Worm (Caenorhabditis elegans) whole organism, L2 larva: ENCODE data around the gene ZK380.4.

Experiments used
- C34F6.9 ChIP-seq: fragments of 150-350 bp; optimal IDR thresholded peaks from 2 replicates; lab custom pipeline; 2014; ENCODE audit warnings: missing biosample characterization, missing genetic modification characterization
- F13H6.1 ChIP-seq: sonication (generic microtip); optimal IDR thresholded peaks from 2 replicates; lab custom pipeline; 2016; ENCODE audit warnings: missing genetic modification characterization, missing compliant biosample characterization
- R02D3.7 ChIP-seq: fragments of 150-350 bp; optimal IDR thresholded peaks from 2 replicates; lab custom pipeline; 2014; ENCODE audit warnings: missing biosample characterization, missing genetic modification characterization
- Y55F3AM.14 ChIP-seq: fragments of 200-800 bp; sonication (Bioruptor generic); optimal IDR thresholded peaks from 2 replicates; lab custom pipeline; 2018; ENCODE audit warnings: mild to moderate bottlenecking, missing genetic modification characterization, missing compliant biosample characterization
- ZK546.5 ChIP-seq: sonication (generic microtip); optimal IDR thresholded peaks from 2 replicates; lab custom pipeline; 2017; ENCODE audit warnings: missing biosample characterization, missing genetic modification characterization
- alr-1 ChIP-seq: fragments of 150-350 bp; optimal IDR thresholded peaks from 2 replicates; lab custom pipeline; 2014; ENCODE audit warnings: missing biosample characterization, missing genetic modification characterization
- aly-2 ChIP-seq: fragments of 150-350 bp; optimal IDR thresholded peaks from 2 replicates; lab custom pipeline; 2014; ENCODE audit warnings: missing biosample characterization, missing genetic modification characterization
- ama-1 ChIP-seq: fragments of 150-350 bp; optimal IDR thresholded peaks from 2 replicates; lab custom pipeline; 2018; ENCODE audit warnings: inconsistent platforms
- blmp-1 ChIP-seq: sonication (generic microtip); optimal IDR thresholded peaks from 2 replicates; lab custom pipeline; 2017; ENCODE audit warnings: missing genetic modification characterization, mild to moderate bottlenecking, missing compliant biosample characterization, antibody characterized with exemption, moderate library complexity; ENCODE audit not compliant: insufficient read depth
- ceh-16 ChIP-seq: fragments of 150-350 bp; optimal IDR thresholded peaks from 2 replicates; lab custom pipeline; 2014; ENCODE audit warnings: missing biosample characterization, missing genetic modification characterization
- ceh-82 ChIP-seq: fragments of 150-350 bp; optimal IDR thresholded peaks from 2 replicates; lab custom pipeline; 2014; ENCODE audit warnings: missing biosample characterization, missing genetic modification characterization
- crh-2 ChIP-seq: sonication (generic microtip); optimal IDR thresholded peaks from 2 replicates; lab custom pipeline; 2017; ENCODE audit warnings: missing biosample characterization, missing genetic modification characterization
- dmd-4 ChIP-seq: sonication (generic microtip); optimal IDR thresholded peaks from 2 replicates; lab custom pipeline; 2017; ENCODE audit warnings: missing biosample characterization, missing genetic modification characterization
- egl-27 ChIP-seq: sonication (generic microtip); optimal IDR thresholded peaks from 3 replicates; lab custom pipeline; 2017; ENCODE audit warnings: missing biosample characterization, missing genetic modification reagents, missing genetic modification characterization
- elt-1 ChIP-seq: fragments of 150-350 bp; optimal IDR thresholded peaks from 2 replicates; lab custom pipeline; 2014; ENCODE audit warnings: missing biosample characterization, missing genetic modification characterization
- elt-3 ChIP-seq: sonication (generic microtip); optimal IDR thresholded peaks from 2 replicates; lab custom pipeline; 2017; ENCODE audit warnings: missing biosample characterization, missing genetic modification characterization
- fos-1 ChIP-seq: fragments of 150-350 bp; optimal IDR thresholded peaks from 2 replicates; lab custom pipeline; 2014; ENCODE audit warnings: missing biosample characterization, missing genetic modification characterization
- gmeb-1 ChIP-seq: fragments of 150-350 bp; optimal IDR thresholded peaks from 2 replicates; lab custom pipeline; 2014; ENCODE audit warnings: missing biosample characterization, missing genetic modification characterization
- lin-39 ChIP-seq: fragments of 150-350 bp; optimal IDR thresholded peaks from 2 replicates; lab custom pipeline; 2014; ENCODE audit warnings: missing biosample characterization, missing genetic modification reagents, missing genetic modification characterization
- lsy-2 ChIP-seq, 2 experiments: fragments of 150-350 bp in 1 of 2; sonication (generic microtip) in 1 of 2; optimal IDR thresholded peaks; 2 replicates each; lab custom pipeline; 2014 to 2017; ENCODE audit warnings: missing biosample characterization in 2 of 2, missing genetic modification characterization in 2 of 2
- mab-5 ChIP-seq: fragments of 150-350 bp; optimal IDR thresholded peaks from 2 replicates; lab custom pipeline; 2014; ENCODE audit warnings: missing biosample characterization, missing genetic modification characterization
- mbf-1 ChIP-seq: sonication (generic microtip); optimal IDR thresholded peaks from 2 replicates; lab custom pipeline; 2017; ENCODE audit warnings: missing biosample characterization, missing genetic modification characterization
- mdl-1 ChIP-seq, 2 experiments: fragments of 150-350 bp in 1 of 2; sonication (generic microtip) in 1 of 2; optimal IDR thresholded peaks; 2 replicates each; lab custom pipeline; 2017; ENCODE audit warnings: missing biosample characterization in 2 of 2, missing genetic modification characterization in 2 of 2
- nhr-10 ChIP-seq: sonication (generic microtip); optimal IDR thresholded peaks from 2 replicates; lab custom pipeline; 2017; ENCODE audit warnings: missing biosample characterization, missing genetic modification characterization
- nhr-12 ChIP-seq: fragments of 150-350 bp; optimal IDR thresholded peaks from 2 replicates; lab custom pipeline; 2014; ENCODE audit warnings: missing biosample characterization, missing genetic modification characterization
- nhr-129 ChIP-seq: fragments of 150-350 bp; optimal IDR thresholded peaks from 2 replicates; lab custom pipeline; 2014; ENCODE audit warnings: missing biosample characterization, missing genetic modification characterization
- nhr-23 ChIP-seq: fragments of 150-350 bp; optimal IDR thresholded peaks from 2 replicates; lab custom pipeline; 2014; ENCODE audit warnings: missing biosample characterization, missing genetic modification reagents, missing genetic modification characterization
- nhr-237 ChIP-seq: fragments of 150-350 bp; optimal IDR thresholded peaks from 2 replicates; lab custom pipeline; 2014; ENCODE audit warnings: missing biosample characterization, missing genetic modification characterization
- nhr-6 ChIP-seq: fragments of 150-350 bp; optimal IDR thresholded peaks from 2 replicates; lab custom pipeline; 2014; ENCODE audit warnings: missing biosample characterization, missing genetic modification characterization
- nhr-77 ChIP-seq: fragments of 150-350 bp; optimal IDR thresholded peaks from 2 replicates; lab custom pipeline; 2014; ENCODE audit warnings: missing biosample characterization, missing genetic modification characterization
- peb-1 ChIP-seq: fragments of 150-350 bp; optimal IDR thresholded peaks from 2 replicates; lab custom pipeline; 2014; ENCODE audit warnings: missing biosample characterization, missing genetic modification characterization
- sem-4 ChIP-seq: fragments of 150-350 bp; optimal IDR thresholded peaks from 2 replicates; lab custom pipeline; 2014; ENCODE audit warnings: missing biosample characterization, missing genetic modification reagents, missing genetic modification characterization
- sma-3 ChIP-seq: sonication (generic microtip); optimal IDR thresholded peaks from 2 replicates; lab custom pipeline; 2016; ENCODE audit warnings: missing genetic modification reagents, missing genetic modification characterization, missing compliant biosample characterization
- sma-9 ChIP-seq, 2 experiments: fragments of 150-350 bp in 1 of 2; sonication (generic microtip) in 1 of 2; optimal IDR thresholded peaks; 2 replicates each; lab custom pipeline; 2014 to 2016; ENCODE audit warnings: missing genetic modification characterization in 2 of 2, mild to moderate bottlenecking in 1 of 2, missing biosample characterization in 1 of 2, missing compliant biosample characterization in 1 of 2, missing genetic modification reagents in 1 of 2, moderate library complexity in 1 of 2
- snpc-4 ChIP-seq: fragments of 150-350 bp; optimal IDR thresholded peaks from 2 replicates; lab custom pipeline; 2014; ENCODE audit warnings: missing biosample characterization, missing genetic modification characterization
- unc-39 ChIP-seq: fragments of 150-350 bp; optimal IDR thresholded peaks from 2 replicates; lab custom pipeline; 2014; ENCODE audit warnings: missing biosample characterization, missing genetic modification characterization
- unc-55 ChIP-seq: fragments of 150-350 bp; sonication (generic microtip); optimal IDR thresholded peaks from 3 replicates; lab custom pipeline; 2014; ENCODE audit warnings: missing biosample characterization, missing genetic modification reagents, missing genetic modification characterization
- unc-62 ChIP-seq: fragments of 150-350 bp; optimal IDR thresholded peaks from 2 replicates; lab custom pipeline; 2014; ENCODE audit warnings: missing biosample characterization, missing genetic modification reagents, missing genetic modification characterization
- zag-1 ChIP-seq: fragments of 150-350 bp; optimal IDR thresholded peaks from 2 replicates; lab custom pipeline; 2014; ENCODE audit warnings: missing biosample characterization, missing genetic modification characterization
- ztf-1 ChIP-seq: fragments of 200-800 bp; sonication (Bioruptor generic); conservative IDR thresholded peaks from 2 replicates; pipeline ENCODE4 v1.3.6; 2022; ENCODE audit warnings: missing genetic modification characterization, missing compliant biosample characterization
- ztf-11 ChIP-seq: sonication (generic microtip); optimal IDR thresholded peaks from 2 replicates; lab custom pipeline; 2017; ENCODE audit warnings: missing biosample characterization, missing genetic modification characterization
- ztf-4 ChIP-seq: fragments of 150-350 bp; optimal IDR thresholded peaks from 2 replicates; lab custom pipeline; 2014; ENCODE audit warnings: missing biosample characterization, missing genetic modification characterization

ZK380.4 gene

ce11 chrX:1667056-1667455, 15.3 kb upstream of the ZK380.4 start:
- TF ChIP-seq lin-39 (tag; lab: Kevin White, UChicago) (no peak), fos-1 (no peak), nhr-10 (no peak), unc-39 (no peak), nhr-129 (tag; lab: Kevin White, UChicago) (no peak), nhr-6 (no peak), peb-1 (tag; lab: Kevin White, UChicago) (no peak), Y55F3AM.14 (GFP tag; lab: Kevin White, UChicago) (no peak), sem-4 (no peak), ZK546.5 (tag; lab: Kevin White, UChicago) (no peak), elt-1 (tag; lab: Kevin White, UChicago) (no peak), elt-3 (tag; lab: Kevin White, UChicago) (no peak), F13H6.1 (no peak), ztf-11 (no peak), egl-27 (tag; lab: Kevin White, UChicago) (no peak), crh-2 (no peak)

DNA sequence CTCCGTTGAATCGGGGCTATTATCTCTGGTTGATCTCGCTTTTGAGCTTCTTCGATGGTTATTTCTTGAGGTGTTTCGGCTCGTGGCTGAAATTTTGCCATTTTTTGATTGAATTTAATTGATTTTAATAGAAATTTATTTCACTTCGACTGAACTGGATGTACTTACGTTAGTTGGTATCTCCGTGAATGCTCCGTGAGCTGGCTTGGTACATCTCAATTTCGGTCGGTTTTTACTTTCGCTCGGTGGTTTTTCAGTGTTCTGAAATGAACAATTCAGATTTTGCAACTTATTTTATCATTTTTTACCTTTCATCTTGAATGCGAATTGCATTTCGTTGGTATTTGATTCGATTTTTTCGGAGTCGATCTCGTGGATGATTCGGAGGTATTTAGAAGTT, 13.1 kb upstream of the ZK380.4 start, which contains the start of gene R09H3.2:
Gene R09H3.2, minus strand, starts transcription at position 101 of the 400 bp plus-strand sequence.
- TF ChIP-seq nhr-6 (no peak), mbf-1 (tag; lab: Kevin White, UChicago) (no peak), F13H6.1 (no peak), dmd-4 (tag; lab: Kevin White, UChicago) (no peak), snpc-4 (no peak)

DNA sequence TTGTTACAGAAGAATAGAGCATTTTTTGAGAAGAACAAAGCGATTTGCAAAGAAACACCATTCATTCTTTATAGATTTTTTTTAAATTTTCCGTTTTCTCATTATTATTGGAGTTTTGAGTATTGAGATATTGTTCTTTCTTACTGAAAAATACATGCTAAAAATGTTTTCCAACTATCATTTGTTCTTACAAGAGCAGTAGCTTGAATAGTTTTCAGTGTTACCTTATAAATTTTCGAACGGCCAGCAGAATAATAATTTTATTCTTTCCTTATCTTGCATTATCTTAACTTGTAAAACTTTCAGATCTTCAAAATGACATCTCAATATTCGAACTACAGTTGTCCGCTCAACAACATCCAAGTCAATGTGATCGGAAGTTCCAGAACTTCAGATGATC, 3.4 kb upstream of the ZK380.4 start, which contains the start of gene tbx-32:
Gene tbx-32, plus strand, starts transcription at position 301 of the 400 bp plus-strand sequence.
- no peak for TF ChIP-seq crh-2
- no peak for TF ChIP-seq mbf-1 (tag; lab: Kevin White, UChicago)
- TF ChIP-seq mdl-1 (tag; optimal IDR thresholded peaks at IDR 0.05; lab: Kevin White, UChicago): no peak
- no peak for TF ChIP-seq elt-1 (tag; lab: Kevin White, UChicago)
- no peak for TF ChIP-seq unc-62 (GFP tag; lab: Kevin White, UChicago)
- no peak for TF ChIP-seq ztf-11
- TF ChIP-seq lin-39 (tag; lab: Kevin White, UChicago): no peak
- no peak for TF ChIP-seq dmd-4 (tag; lab: Kevin White, UChicago)
- TF ChIP-seq F13H6.1: no peak
- no peak for TF ChIP-seq R02D3.7 (tag; lab: Kevin White, UChicago)
- TF ChIP-seq alr-1 (tag; lab: Kevin White, UChicago): no peak
- TF ChIP-seq nhr-129 (tag; lab: Kevin White, UChicago): no peak
- no peak for TF ChIP-seq nhr-237 (tag; lab: Kevin White, UChicago)
- no peak for TF ChIP-seq nhr-77 (tag; lab: Kevin White, UChicago)
- no peak for TF ChIP-seq sma-9 (GFP tag; optimal IDR thresholded peaks at IDR 0.05; lab: Kevin White, UChicago)
- TF ChIP-seq sma-9 (tag; optimal IDR thresholded peaks at IDR 0.05; lab: Kevin White, UChicago): no peak

DNA sequence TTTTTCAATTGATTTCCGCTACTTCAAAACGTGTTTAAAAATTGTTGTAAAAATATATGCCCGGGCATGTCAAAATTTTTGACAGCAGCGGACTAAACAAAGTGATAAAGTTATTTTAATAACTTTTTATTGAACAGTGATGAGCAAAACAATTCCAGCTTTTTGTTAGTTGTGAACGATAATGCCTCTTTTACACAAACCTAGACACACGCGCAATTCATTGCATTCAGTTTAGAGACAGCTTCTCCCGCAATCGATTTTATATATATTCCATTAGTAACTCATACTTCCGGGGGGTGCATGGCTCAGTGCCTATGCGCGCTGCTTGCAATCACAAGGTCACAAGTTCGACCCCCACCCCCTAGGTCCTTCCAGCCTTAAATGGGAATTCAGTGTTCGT, 2.4 kb upstream of the ZK380.4 start, which contains the start of gene ZK380.6:
Gene ZK380.6, plus strand, starts transcription at position 301 of the 400 bp plus-strand sequence.
- TF ChIP-seq zag-1 (tag; lab: Kevin White, UChicago) (no peak), sma-3 (no peak), ztf-4 (tag; lab: Kevin White, UChicago) (no peak), egl-27 (tag; lab: Kevin White, UChicago) (no peak), nhr-237 (tag; lab: Kevin White, UChicago) (no peak), nhr-6 (no peak), nhr-23 (tag; lab: Kevin White, UChicago) (no peak), lsy-2 (tag; optimal IDR thresholded peaks at IDR 0.05; lab: Kevin White, UChicago) (no peak), lin-39 (tag; lab: Kevin White, UChicago) (no peak), ZK546.5 (tag; lab: Kevin White, UChicago) (no peak), gmeb-1 (tag; lab: Kevin White, UChicago) (no peak), Y55F3AM.14 (GFP tag; lab: Kevin White, UChicago) (no peak), unc-39 (no peak), F13H6.1 (no peak), mbf-1 (tag; lab: Kevin White, UChicago) (no peak), elt-3 (tag; lab: Kevin White, UChicago) (no peak), sem-4 (no peak)

- TF ChIP-seq ZK546.5 (tag; lab: Kevin White, UChicago) (no peak), snpc-4 (no peak), unc-55 (GFP tag; lab: Kevin White, UChicago) (no peak), ceh-16 (tag; lab: Kevin White, UChicago) (no peak), nhr-6 (no peak), unc-62 (GFP tag; lab: Kevin White, UChicago) (no peak), C34F6.9 (tag; lab: Kevin White, UChicago) (no peak), sma-3 (no peak), nhr-12 (tag; lab: Kevin White, UChicago) (no peak), nhr-23 (tag; lab: Kevin White, UChicago) (no peak), ceh-82 (tag; lab: Kevin White, UChicago) (no peak), aly-2 (tag; lab: Kevin White, UChicago) (no peak), blmp-1 (tag; lab: Kevin White, UChicago) (no peak), ama-1 (lab: Kevin White, UChicago) (no peak), mab-5 (tag; lab: Kevin White, UChicago) (no peak), ztf-4 (tag; lab: Kevin White, UChicago) (no peak), gmeb-1 (tag; lab: Kevin White, UChicago) (no peak), ztf-11 (no peak), ztf-1 (GFP tag; lab: Robert Waterston, UW) (no peak)
Measured at ce11 chrX:1643442-1644096, 8.2 kb downstream of the ZK380.4 start.
